In the genomic region with DNA sequence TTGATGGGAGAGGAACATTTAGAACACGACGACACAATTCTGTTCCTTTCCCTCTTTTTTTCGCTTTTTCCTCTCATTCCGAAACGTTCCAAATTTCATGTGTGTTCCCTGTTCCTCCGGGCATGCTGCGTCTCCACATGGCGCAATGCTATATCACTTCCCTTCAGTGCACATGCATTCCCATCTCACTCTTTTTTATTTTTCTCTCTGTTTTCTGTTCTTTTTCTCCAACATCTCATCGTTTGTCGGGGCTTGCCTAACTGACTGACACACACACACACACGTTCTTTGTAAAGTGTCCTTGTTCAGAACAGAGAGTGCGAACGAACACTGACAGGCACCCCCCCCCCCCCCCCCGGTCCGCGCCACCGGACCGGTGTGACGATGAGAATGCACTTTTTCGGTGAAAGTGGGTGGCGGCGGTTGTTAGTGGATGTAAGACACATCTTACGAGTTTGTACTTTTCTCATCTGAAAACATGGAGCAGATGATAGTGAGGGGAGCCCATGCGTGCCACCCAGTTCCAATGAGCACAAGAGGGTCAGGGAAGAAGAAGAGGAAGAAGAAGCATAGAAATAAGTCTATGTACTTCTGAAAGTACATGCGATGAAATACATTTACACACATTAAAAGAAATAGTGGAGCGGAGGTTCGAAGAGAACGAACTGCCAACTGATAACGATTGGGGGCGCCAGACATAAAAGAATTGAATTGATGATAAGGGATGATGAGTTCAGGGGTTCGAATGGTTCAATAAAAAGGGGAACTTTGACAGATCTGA, we compare ENCODE assay signal across 5 worm cellular contexts.
TF ChIP-seq lines count a peak whose summit lies in the region.

No protein-coding gene starts in this region.

TF ChIP-seq in whole organism, L2 larva, 48 proteins besides CTCF, POLR2A, EP300 and RAD21 (continues in another document):
- TF ChIP-seq peb-1 (tag; optimal IDR thresholded peaks at IDR 0.05; lab: Kevin White, UChicago), result no peak
- no peak for TF ChIP-seq F13H6.1 (tag; optimal IDR thresholded peaks at IDR 0.05; lab: Kevin White, UChicago)
- TF ChIP-seq fos-1 (tag; optimal IDR thresholded peaks at IDR 0.05; lab: Kevin White, UChicago), result peak; percentile 95
- peak; percentile 52 for TF ChIP-seq egl-27 (tag; optimal IDR thresholded peaks at IDR 0.05; lab: Kevin White, UChicago)
- no peak for TF ChIP-seq nhr-12 (tag; optimal IDR thresholded peaks at IDR 0.05; lab: Kevin White, UChicago)
- peak; percentile 44 for TF ChIP-seq Y55F3AM.14 (GFP tag; optimal IDR thresholded peaks at IDR 0.05; lab: Kevin White, UChicago)
- peak; percentile 60 to 69 for TF ChIP-seq mdl-1 (tag; optimal IDR thresholded peaks at IDR 0.05; lab: Kevin White, UChicago)
- no peak for TF ChIP-seq lin-39 (tag; optimal IDR thresholded peaks at IDR 0.05; lab: Kevin White, UChicago)
- TF ChIP-seq lsy-2 (tag; optimal IDR thresholded peaks at IDR 0.05; lab: Kevin White, UChicago), result peak in 1 of 2 experiments; percentile 52
- no peak for TF ChIP-seq R02D3.7 (tag; optimal IDR thresholded peaks at IDR 0.05; lab: Kevin White, UChicago)
- peak; percentile 20 for TF ChIP-seq C34F6.9 (tag; optimal IDR thresholded peaks at IDR 0.05; lab: Kevin White, UChicago)
- peak; percentile 84 for TF ChIP-seq sem-4 (tag; optimal IDR thresholded peaks at IDR 0.05; lab: Kevin White, UChicago)
- TF ChIP-seq gmeb-1 (tag; optimal IDR thresholded peaks at IDR 0.05; lab: Kevin White, UChicago), result no peak
- peak; percentile 37 for TF ChIP-seq skn-1 (tag; optimal IDR thresholded peaks at IDR 0.05; lab: Kevin White, UChicago)
- TF ChIP-seq nhr-21 (tag; optimal IDR thresholded peaks at IDR 0.05; lab: Kevin White, UChicago), result peak; percentile 44
- TF ChIP-seq blmp-1 (tag; optimal IDR thresholded peaks at IDR 0.05; lab: Kevin White, UChicago; ENCODE audit: insufficient read depth), result peak; percentile 96

TF ChIP-seq in whole organism, L3 larva, 47 proteins besides CTCF, POLR2A, EP300 and RAD21 (continues in another document):
- TF ChIP-seq pha-4 (tag; optimal IDR thresholded peaks at IDR 0.05; lab: Kevin White, UChicago) (peak; percentile 53), egl-27 (tag; optimal IDR thresholded peaks at IDR 0.05; lab: Kevin White, UChicago) (no peak), mdl-1 (tag; optimal IDR thresholded peaks at IDR 0.05; lab: Kevin White, UChicago) (no peak), jun-1 (tag; optimal IDR thresholded peaks at IDR 0.05; lab: Kevin White, UChicago) (peak; percentile 11), nhr-67 (tag; optimal IDR thresholded peaks at IDR 0.05; lab: Kevin White, UChicago) (no peak), mml-1 (tag; optimal IDR thresholded peaks at IDR 0.05; lab: Kevin White, UChicago) (no peak), nhr-28 (tag; optimal IDR thresholded peaks at IDR 0.05; lab: Kevin White, UChicago) (no peak), aly-2 (tag; optimal IDR thresholded peaks at IDR 0.05; lab: Kevin White, UChicago) (no peak), egl-5 (tag; optimal IDR thresholded peaks at IDR 0.05; lab: Kevin White, UChicago) (peak; percentile 56), pqm-1 (tag; optimal IDR thresholded peaks at IDR 0.05; lab: Kevin White, UChicago) (peak; percentile 96), eor-1 (tag; optimal IDR thresholded peaks at IDR 0.05; lab: Kevin White, UChicago) (no peak), nfya-1 (tag; optimal IDR thresholded peaks at IDR 0.05; lab: Kevin White, UChicago; ENCODE audit: insufficient read depth) (peak; percentile 81), nhr-11 (tag; optimal IDR thresholded peaks at IDR 0.05; lab: Kevin White, UChicago) (no peak), ztf-11 (tag; optimal IDR thresholded peaks at IDR 0.05; lab: Kevin White, UChicago) (peak; percentile 1), nhr-12 (tag; optimal IDR thresholded peaks at IDR 0.05; lab: Kevin White, UChicago) (no peak), sea-2 (GFP tag; optimal IDR thresholded peaks at IDR 0.05; lab: Kevin White, UChicago) (no peak), unc-39 (tag; optimal IDR thresholded peaks at IDR 0.05; lab: Kevin White, UChicago) (no peak), fos-1 (tag; optimal IDR thresholded peaks at IDR 0.05; lab: Kevin White, UChicago) (no peak)

TF ChIP-seq in whole organism, L4 larva, 104 proteins besides CTCF, POLR2A, EP300 and RAD21 (continues in another document):
- peak; percentile 81 for TF ChIP-seq mep-1 (tag; optimal IDR thresholded peaks at IDR 0.05; lab: Kevin White, UChicago)
- TF ChIP-seq Y48G9A.11 (GFP tag; IDR thresholded peaks at IDR 0.05; lab: Robert Waterston, UW), result no peak
- TF ChIP-seq dmd-8 (GFP tag; IDR thresholded peaks at IDR 0.05; lab: Robert Waterston, UW), result no peak
- no peak for TF ChIP-seq madf-5 (GFP tag; IDR thresholded peaks at IDR 0.05; lab: Robert Waterston, UW)
- TF ChIP-seq nhr-111 (GFP tag; optimal IDR thresholded peaks at IDR 0.05; lab: Kevin White, UChicago), result no peak
- TF ChIP-seq skn-1 (tag; optimal IDR thresholded peaks at IDR 0.05; lab: Kevin White, UChicago), result no peak
- TF ChIP-seq pha-4 (GFP tag; IDR thresholded peaks at IDR 0.05; lab: Robert Waterston, UW), result no peak
- no peak for TF ChIP-seq pha-4 (tag; optimal IDR thresholded peaks at IDR 0.05; lab: Kevin White, UChicago)
- no peak for TF ChIP-seq sdz-12 (GFP tag; optimal IDR thresholded peaks at IDR 0.05; lab: Kevin White, UChicago)
- TF ChIP-seq D1046.2 (GFP tag; IDR thresholded peaks at IDR 0.05; lab: Robert Waterston, UW), result no peak
- TF ChIP-seq zip-11 (GFP tag; IDR thresholded peaks at IDR 0.05; lab: Robert Waterston, UW), result no peak
- TF ChIP-seq tag-97 (GFP tag; IDR thresholded peaks at IDR 0.05; lab: Robert Waterston, UW), result no peak
- no peak for TF ChIP-seq lim-7 (GFP tag; IDR thresholded peaks at IDR 0.05; lab: Robert Waterston, UW)
- TF ChIP-seq lsy-2 (tag; optimal IDR thresholded peaks at IDR 0.05; lab: Kevin White, UChicago), result peak; percentile 38 to 68
- no peak for TF ChIP-seq fkh-10 (GFP tag; optimal IDR thresholded peaks at IDR 0.05; lab: Kevin White, UChicago)
- TF ChIP-seq ceh-32 (tag; optimal IDR thresholded peaks at IDR 0.05; lab: Kevin White, UChicago; ENCODE audit: poor library complexity), result no peak
- TF ChIP-seq hlh-30 (tag; optimal IDR thresholded peaks at IDR 0.05; lab: Kevin White, UChicago; ENCODE audit: insufficient read depth), result peak; percentile 62
- no peak for TF ChIP-seq zfp-3 (GFP tag; conservative IDR thresholded peaks at IDR 0.05; lab: Robert Waterston, UW)

TF ChIP-seq in whole organism, mixed stage, embryonic, 35 proteins besides CTCF, POLR2A, EP300 and RAD21:
- peak; percentile 21 for TF ChIP-seq drap-1 (GFP tag; optimal IDR thresholded peaks at IDR 0.05; lab: Kevin White, UChicago)
- peak; percentile 33 for TF ChIP-seq lin-32 (GFP tag; optimal IDR thresholded peaks at IDR 0.05; lab: Kevin White, UChicago)
- TF ChIP-seq elt-1 (tag; optimal IDR thresholded peaks at IDR 0.05; lab: Kevin White, UChicago; ENCODE audit: borderline replicate concordance, insufficient read depth), result no peak
- no peak for TF ChIP-seq pha-4 (tag; optimal IDR thresholded peaks at IDR 0.05; lab: Kevin White, UChicago)
- peak; percentile 11 for TF ChIP-seq sptf-1 (tag; optimal IDR thresholded peaks at IDR 0.05; lab: Kevin White, UChicago)

TF ChIP-seq in whole organism, young adult, 124 proteins besides CTCF, POLR2A, EP300 and RAD21 (continues in another document):
- peak; percentile 22 for TF ChIP-seq chd-7 (tag; optimal IDR thresholded peaks at IDR 0.05; lab: Kevin White, UChicago)
- peak; percentile 83 for TF ChIP-seq hmg-1.2 (GFP tag; IDR thresholded peaks at IDR 0.05; lab: Robert Waterston, UW)
- TF ChIP-seq nhr-120 (GFP tag; IDR thresholded peaks at IDR 0.05; lab: Robert Waterston, UW), result no peak
- TF ChIP-seq egrh-3 (GFP tag; IDR thresholded peaks at IDR 0.05; lab: Robert Waterston, UW), result peak; percentile 78; the same call in 1 of the 2 replicates
- TF ChIP-seq Y53F4B.3 (GFP tag; IDR thresholded peaks at IDR 0.05; lab: Robert Waterston, UW), result no peak
- TF ChIP-seq dox-1 (GFP tag; IDR thresholded peaks at IDR 0.05; lab: Robert Waterston, UW), result peak; percentile 45; the same call in 1 of the 2 replicates
- TF ChIP-seq ceh-58 (GFP tag; IDR thresholded peaks at IDR 0.05; lab: Robert Waterston, UW), result no peak
- no peak for TF ChIP-seq attf-6 (GFP tag; IDR thresholded peaks at IDR 0.05; lab: Robert Waterston, UW)
- TF ChIP-seq hmg-20 (GFP tag; IDR thresholded peaks at IDR 0.05; lab: Robert Waterston, UW), result no peak
- no peak for TF ChIP-seq ama-1 (optimal IDR thresholded peaks at IDR 0.05; lab: Kevin White, UChicago)
- no peak for TF ChIP-seq ama-1 (GFP tag; optimal IDR thresholded peaks at IDR 0.05; lab: Kevin White, UChicago)
- peak; percentile 62 for TF ChIP-seq K12H6.12 (tag; optimal IDR thresholded peaks at IDR 0.05; lab: Kevin White, UChicago)
- no peak for TF ChIP-seq Y79H2A.3 (GFP tag; conservative IDR thresholded peaks at IDR 0.05; lab: Robert Waterston, UW)
- peak; percentile 49 for TF ChIP-seq nhr-80 (tag; optimal IDR thresholded peaks at IDR 0.05; lab: Kevin White, UChicago)
- TF ChIP-seq F37B4.10 (GFP tag; IDR thresholded peaks at IDR 0.05; lab: Robert Waterston, UW), result no peak
- TF ChIP-seq pha-4 (tag; optimal IDR thresholded peaks at IDR 0.05; lab: Kevin White, UChicago), result no peak
- TF ChIP-seq F10E7.11 (tag; optimal IDR thresholded peaks at IDR 0.05; lab: Kevin White, UChicago), result no peak
- TF ChIP-seq sptf-2 (GFP tag; optimal IDR thresholded peaks at IDR 0.05; lab: Kevin White, UChicago), result no peak
- TF ChIP-seq him-1 (tag; optimal IDR thresholded peaks at IDR 0.05; lab: Kevin White, UChicago), result no peak
- TF ChIP-seq C06A6.2 (GFP tag; conservative IDR thresholded peaks at IDR 0.05; lab: Robert Waterston, UW), result 0 out of 2 replicates have a peak, but pooled peaks have one; percentile 24
- TF ChIP-seq somi-1 (GFP tag; optimal IDR thresholded peaks at IDR 0.05; lab: Kevin White, UChicago), result peak; percentile 50
- no peak for TF ChIP-seq attf-5 (GFP tag; optimal IDR thresholded peaks at IDR 0.05; lab: Kevin White, UChicago)
- peak in 1 of 3 experiments; percentile 40 for TF ChIP-seq lin-35 (GFP tag; optimal IDR thresholded peaks at IDR 0.05; lab: Kevin White, UChicago)
- no peak for TF ChIP-seq dpl-1 (GFP tag; optimal IDR thresholded peaks at IDR 0.05; lab: Kevin White, UChicago)
- TF ChIP-seq zfh-2 (GFP tag; conservative IDR thresholded peaks at IDR 0.05; lab: Robert Waterston, UW), result peak; percentile 98
- no peak for TF ChIP-seq lin-54 (GFP tag; optimal IDR thresholded peaks at IDR 0.05; lab: Kevin White, UChicago)
- TF ChIP-seq egl-44 (GFP tag; IDR thresholded peaks at IDR 0.05; lab: Robert Waterston, UW), result no peak
- no peak for TF ChIP-seq unc-62 (GFP tag; optimal IDR thresholded peaks at IDR 0.05; lab: Kevin White, UChicago)
- TF ChIP-seq snpc-4 (GFP tag; optimal IDR thresholded peaks at IDR 0.05; lab: Kevin White, UChicago), result no peak
- TF ChIP-seq snpc-4 (tag; optimal IDR thresholded peaks at IDR 0.05; lab: Kevin White, UChicago), result peak in 1 of 4 experiments; percentile 28
- TF ChIP-seq K11D2.4 (GFP tag; IDR thresholded peaks at IDR 0.05; lab: Robert Waterston, UW), result 0 out of 2 replicates have a peak, but pooled peaks have one; percentile 30
- TF ChIP-seq Y95B8A.8 (GFP tag; IDR thresholded peaks at IDR 0.05; lab: Robert Waterston, UW), result no peak
- no peak for TF ChIP-seq ztf-25 (GFP tag; IDR thresholded peaks at IDR 0.05; lab: Robert Waterston, UW)
